Worm (Caenorhabditis elegans) whole organism, young adult: ENCODE measurements around the gene C07G1.15.

Source experiments
- F10E7.11 ChIP-seq: sonication (generic microtip); optimal IDR thresholded peaks from 2 replicates; lab custom pipeline; 2017; ENCODE audit warnings: mild to moderate bottlenecking, missing genetic modification characterization, moderate library complexity, missing compliant biosample characterization
- F23B12.7 ChIP-seq: sonication (generic microtip); optimal IDR thresholded peaks from 2 replicates; lab custom pipeline; 2017; ENCODE audit warnings: missing genetic modification characterization, mild to moderate bottlenecking, missing compliant biosample characterization, antibody characterized with exemption, moderate library complexity; ENCODE audit not compliant: insufficient read depth
- F37B4.10 ChIP-seq: fragments of 200-800 bp; sonication (Bioruptor generic); IDR thresholded peaks from 2 replicates; pipeline ENCODE4 v1.3.6; 2022; ENCODE audit warnings: missing genetic modification characterization, missing compliant biosample characterization
- F39B2.1 ChIP-seq: fragments of 200-800 bp; sonication (Bioruptor generic); IDR thresholded peaks from 2 replicates; pipeline ENCODE4 v1.3.6; 2022; ENCODE audit warnings: missing genetic modification reagents, missing genetic modification characterization, missing compliant biosample characterization
- Y95B8A.8 ChIP-seq: fragments of 200-800 bp; sonication (Bioruptor generic); IDR thresholded peaks from 2 replicates; pipeline ENCODE4 v1.3.6; 2022; ENCODE audit warnings: missing genetic modification reagents, missing genetic modification characterization, missing compliant biosample characterization
- aptf-3 ChIP-seq: fragments of 200-800 bp; sonication (Bioruptor generic); IDR thresholded peaks from 2 replicates; pipeline ENCODE4 v1.3.6; 2022; ENCODE audit warnings: missing genetic modification characterization, missing compliant biosample characterization
- attf-5 ChIP-seq: fragments of 200-800 bp; sonication (Bioruptor generic); optimal IDR thresholded peaks from 2 replicates; lab custom pipeline; 2018; ENCODE audit warnings: mild to moderate bottlenecking, missing genetic modification characterization, missing compliant biosample characterization
- ccch-3 ChIP-seq: fragments of 200-800 bp; sonication (Bioruptor generic); optimal IDR thresholded peaks from 2 replicates; lab custom pipeline; 2018; ENCODE audit warnings: mild to moderate bottlenecking, missing genetic modification characterization, missing compliant biosample characterization
- cebp-2 ChIP-seq: fragments of 200-800 bp; sonication (Bioruptor generic); IDR thresholded peaks from 2 replicates; pipeline ENCODE4 v1.3.6; 2022; ENCODE audit warnings: missing genetic modification characterization, missing compliant biosample characterization
- egl-18 ChIP-seq: fragments of 200-800 bp; sonication (Bioruptor generic); IDR thresholded peaks from 2 replicates; pipeline ENCODE4 v1.3.6; 2022; ENCODE audit warnings: missing genetic modification reagents, missing genetic modification characterization, missing compliant biosample characterization
- him-1 ChIP-seq: sonication (generic microtip); optimal IDR thresholded peaks from 2 replicates; lab custom pipeline; 2016; ENCODE audit warnings: missing genotype, missing genetic modification reagents, missing genetic modification characterization, missing compliant biosample characterization
- hmg-1.2 ChIP-seq: fragments of 200-800 bp; sonication (Bioruptor generic); IDR thresholded peaks from 2 replicates; pipeline ENCODE4 v1.3.6; 2022; ENCODE audit warnings: missing genetic modification reagents, missing genetic modification characterization, missing compliant biosample characterization
- hmg-20 ChIP-seq: fragments of 200-800 bp; sonication (Bioruptor generic); IDR thresholded peaks from 2 replicates; pipeline ENCODE4 v1.3.6; 2022; ENCODE audit warnings: missing genetic modification reagents, missing genetic modification characterization, missing compliant biosample characterization
- hrde-1 ChIP-seq: sonication (generic microtip); optimal IDR thresholded peaks from 2 replicates; lab custom pipeline; 2016; ENCODE audit warnings: missing genetic modification characterization, mild to moderate bottlenecking, missing compliant biosample characterization, moderate library complexity, missing genotype, missing genetic modification reagents, borderline replicate concordance
- let-526 ChIP-seq: fragments of 200-800 bp; sonication (Bioruptor generic); IDR thresholded peaks from 2 replicates; pipeline ENCODE4 v1.3.6; 2022; ENCODE audit warnings: missing genetic modification reagents, missing genetic modification characterization, missing compliant biosample characterization
- let-607 ChIP-seq, 2 experiments: fragments of 200-800 bp in 1 of 2; sonication (Bioruptor generic) in 1 of 2; sonication (generic microtip) in 1 of 2; optimal IDR thresholded peaks; 2 replicates each; lab custom pipeline; 2016 to 2018; ENCODE audit warnings: mild to moderate bottlenecking in 2 of 2, missing compliant biosample characterization in 2 of 2, missing genetic modification characterization in 2 of 2, moderate library complexity in 2 of 2, missing genotype in 1 of 2
- lir-1 ChIP-seq: fragments of 200-800 bp; sonication (Bioruptor generic); conservative IDR thresholded peaks from 2 replicates; pipeline ENCODE4 v1.3.6; 2022; ENCODE audit warnings: missing genetic modification reagents, missing genetic modification characterization, missing compliant biosample characterization
- madf-3 ChIP-seq: fragments of 200-800 bp; sonication (Bioruptor generic); IDR thresholded peaks from 2 replicates; pipeline ENCODE4 v1.3.6; 2022; ENCODE audit warnings: missing genetic modification reagents, missing genetic modification characterization, missing compliant biosample characterization
- mxl-1 ChIP-seq: sonication (generic microtip); optimal IDR thresholded peaks from 2 replicates; lab custom pipeline; 2016; ENCODE audit warnings: missing genetic modification characterization, missing compliant biosample characterization
- nfya-1 ChIP-seq: sonication (generic microtip); optimal IDR thresholded peaks from 2 replicates; lab custom pipeline; 2017; ENCODE audit warnings: antibody characterized with exemption, missing compliant biosample characterization, missing genetic modification characterization, borderline replicate concordance; ENCODE audit not compliant: insufficient read depth
- nfyb-1 ChIP-seq: fragments of 200-800 bp; sonication (Bioruptor generic); IDR thresholded peaks from 2 replicates; pipeline ENCODE4 v1.3.6; 2022; ENCODE audit warnings: missing genetic modification reagents, missing genetic modification characterization, missing compliant biosample characterization
- nhr-80 ChIP-seq: sonication (generic microtip); optimal IDR thresholded peaks from 2 replicates; lab custom pipeline; 2016; ENCODE audit warnings: missing genetic modification characterization, missing compliant biosample characterization
- pbrm-1 ChIP-seq: fragments of 200-800 bp; sonication (Bioruptor generic); IDR thresholded peaks from 2 replicates; pipeline ENCODE4 v1.3.6; 2022; ENCODE audit warnings: missing genetic modification reagents, missing genetic modification characterization, missing compliant biosample characterization
- rec-8 ChIP-seq, 2 experiments: sonication (generic microtip); optimal IDR thresholded peaks; 2 replicates each; lab custom pipeline; 2016; ENCODE audit warnings: mild to moderate bottlenecking in 2 of 2, missing genetic modification characterization in 2 of 2, missing genetic modification reagents in 2 of 2, missing genotype in 2 of 2, missing biosample characterization in 1 of 2, missing compliant biosample characterization in 1 of 2, moderate library complexity in 1 of 2
- snpc-1.1 ChIP-seq: sonication (generic microtip); optimal IDR thresholded peaks from 2 replicates; lab custom pipeline; 2017; ENCODE audit warnings: missing genetic modification characterization, mild to moderate bottlenecking, missing compliant biosample characterization, antibody characterized with exemption, moderate library complexity, missing genotype, missing genetic modification reagents; ENCODE audit not compliant: insufficient read depth
- snpc-1.3 ChIP-seq: sonication (generic microtip); optimal IDR thresholded peaks from 2 replicates; lab custom pipeline; 2017; ENCODE audit warnings: missing genetic modification characterization, mild to moderate bottlenecking, missing compliant biosample characterization, antibody characterized with exemption, moderate library complexity, missing genotype, missing genetic modification reagents; ENCODE audit not compliant: insufficient read depth
- snpc-4 ChIP-seq, 5 experiments: fragments of 150-350 bp in 1 of 5; sonication (generic microtip) in 4 of 5; optimal IDR thresholded peaks; 2 replicates each; lab custom pipeline; 2014 to 2018; ENCODE audit warnings: missing genetic modification characterization in 5 of 5, missing biosample characterization in 3 of 5, antibody characterized with exemption in 2 of 5, mild to moderate bottlenecking in 2 of 5, missing compliant biosample characterization in 2 of 5, missing genotype in 2 of 5, moderate library complexity in 2 of 5, missing genetic modification reagents in 1 of 5
- somi-1 ChIP-seq: fragments of 200-800 bp; sonication (Bioruptor generic); optimal IDR thresholded peaks from 2 replicates; lab custom pipeline; 2018; ENCODE audit warnings: mild to moderate bottlenecking, missing genetic modification characterization, missing compliant biosample characterization
- sptf-2 ChIP-seq: fragments of 200-800 bp; sonication (Bioruptor generic); optimal IDR thresholded peaks from 2 replicates; lab custom pipeline; 2018; ENCODE audit warnings: mild to moderate bottlenecking, missing genetic modification characterization, missing compliant biosample characterization
- tbx-9 ChIP-seq: sonication (generic microtip); optimal IDR thresholded peaks from 2 replicates; lab custom pipeline; 2016; ENCODE audit warnings: borderline replicate concordance, missing genetic modification characterization, inconsistent platforms, missing compliant biosample characterization
- unc-130 ChIP-seq: sonication (generic microtip); optimal IDR thresholded peaks from 2 replicates; lab custom pipeline; 2016; ENCODE audit warnings: missing genetic modification reagents, missing genetic modification characterization, missing compliant biosample characterization
- zfh-2 ChIP-seq: fragments of 200-800 bp; sonication (Bioruptor generic); conservative IDR thresholded peaks from 2 replicates; pipeline ENCODE4 v1.3.6; 2022; ENCODE audit warnings: missing genetic modification reagents, missing genetic modification characterization, missing compliant biosample characterization
- ztf-25 ChIP-seq: fragments of 200-800 bp; sonication (Bioruptor generic); IDR thresholded peaks from 2 replicates; pipeline ENCODE4 v1.3.6; 2022; ENCODE audit warnings: missing genetic modification reagents, missing genetic modification characterization, missing compliant biosample characterization
- ztf-28 ChIP-seq: fragments of 200-800 bp; sonication (Bioruptor generic); IDR thresholded peaks from 2 replicates; pipeline ENCODE4 v1.3.6; 2022; ENCODE audit warnings: missing genetic modification reagents, missing genetic modification characterization, missing compliant biosample characterization

The C07G1.15 gene

ce11 chrIV:8199274-8199673 is 29.5 kb downstream of the C07G1.15 start:
- TF ChIP-seq Y95B8A.8 (GFP tag; lab: Robert Waterston, UW) (no peak), sptf-2 (no peak), nfya-1 (no peak), aptf-3 (GFP tag; lab: Robert Waterston, UW) (no peak), tbx-9 (tag; lab: Kevin White, UChicago) (no peak), attf-5 (no peak), madf-3 (GFP tag; lab: Robert Waterston, UW) (no peak), cebp-2 (GFP tag; lab: Robert Waterston, UW) (0 out of 2 replicates have a peak, but pooled peaks have one; percentile 69), ztf-25 (GFP tag; lab: Robert Waterston, UW) (no peak)
- TF ChIP-seq, all 124 proteins: peak for 1

ce11 chrIV:8199824-8200223 is 30.1 kb downstream of the C07G1.15 start:
- TF ChIP-seq let-526 (GFP tag; lab: Robert Waterston, UW): no peak
- TF ChIP-seq F23B12.7 (tag; lab: Kevin White, UChicago): peak; percentile 5
- peak; percentile 68 for TF ChIP-seq nhr-80 (tag; lab: Kevin White, UChicago)
- TF ChIP-seq ztf-28 (GFP tag; lab: Robert Waterston, UW): no peak

ce11 chrIV:8201133-8201532 is 31.4 kb downstream of the C07G1.15 start, which contains the start of gene glrx-22:
Gene glrx-22, minus strand, starts transcription at chrIV:8201233.
- TF ChIP-seq mxl-1 (tag; lab: Kevin White, UChicago): no peak
- TF ChIP-seq F39B2.1 (GFP tag; lab: Robert Waterston, UW): no peak
- no peak for TF ChIP-seq lir-1 (GFP tag; lab: Robert Waterston, UW)
- TF ChIP-seq nfyb-1 (GFP tag; lab: Robert Waterston, UW): no peak
- no peak for TF ChIP-seq F10E7.11 (tag; lab: Kevin White, UChicago)
- no peak for TF ChIP-seq F37B4.10
- TF ChIP-seq hmg-20: no peak
- TF ChIP-seq nfya-1: no peak
- TF ChIP-seq him-1 (tag; lab: Kevin White, UChicago): no peak
- no peak for TF ChIP-seq rec-8 (tag; optimal IDR thresholded peaks at IDR 0.05; lab: Kevin White, UChicago)
- no peak for TF ChIP-seq zfh-2 (GFP tag; lab: Robert Waterston, UW)
- TF ChIP-seq hrde-1 (tag; lab: Kevin White, UChicago): no peak
- no peak for TF ChIP-seq pbrm-1 (GFP tag; lab: Robert Waterston, UW)
- TF ChIP-seq snpc-1.3 (tag; lab: Kevin White, UChicago): no peak
- TF ChIP-seq ccch-3 (GFP tag; lab: Kevin White, UChicago): no peak
- TF ChIP-seq somi-1: no peak
- no peak for TF ChIP-seq egl-18 (GFP tag; lab: Robert Waterston, UW)
- no peak for TF ChIP-seq let-607 (tag; optimal IDR thresholded peaks at IDR 0.05; lab: Kevin White, UChicago)

DNA sequence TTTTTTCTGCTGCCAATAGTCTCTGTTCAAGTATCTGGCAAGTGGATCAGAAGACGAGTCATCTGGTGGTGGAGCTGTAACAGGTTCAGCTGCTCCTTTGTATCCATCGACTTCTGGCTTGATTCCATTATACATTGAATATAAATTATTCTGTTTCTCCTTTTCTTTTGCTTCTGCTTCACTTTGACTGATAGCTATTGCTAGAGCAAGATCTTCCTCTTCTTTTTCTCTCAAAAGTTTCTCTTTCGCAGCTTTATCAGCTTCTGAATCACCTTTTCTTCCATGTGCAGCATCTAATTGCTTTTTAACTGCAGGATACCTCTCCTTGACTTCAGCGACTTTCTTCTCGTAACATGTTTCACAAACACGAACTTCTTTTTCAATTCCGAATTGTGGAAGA is 33.8 kb downstream of the C07G1.15 start:
- no peak for TF ChIP-seq snpc-4 (GFP tag; optimal IDR thresholded peaks at IDR 0.05; lab: Kevin White, UChicago)
- no peak for TF ChIP-seq snpc-4 (tag; optimal IDR thresholded peaks at IDR 0.05; lab: Kevin White, UChicago)
- no peak for TF ChIP-seq snpc-1.1 (tag; lab: Kevin White, UChicago)
- TF ChIP-seq pbrm-1 (GFP tag; lab: Robert Waterston, UW): no peak
- no peak for TF ChIP-seq unc-130 (GFP tag; lab: Kevin White, UChicago)
- TF ChIP-seq hmg-1.2 (GFP tag; lab: Robert Waterston, UW): no peak
